Fruit fly (Drosophila melanogaster): ENCODE results near the gene CG5727.
A peak's percentile ranks its signal among the peaks of the same experiment; 100 is the strongest.

Gene CG5727

dm6 chr2L:10203933-10204509 is 6.5 kb downstream of the CG5727 start, which contains the start of gene CG34159:
CG34159 (minus strand) TSS chr2L:10204317.
- TF ChIP-seq Blimp-1 (GFP tag; optimal IDR thresholded peaks at IDR 0.05) = no peak
- no peak for TF ChIP-seq esn (GFP tag; optimal IDR thresholded peaks at IDR 0.05)
- no peak for TF ChIP-seq CG4318 (GFP tag; optimal IDR thresholded peaks at IDR 0.05)
- TF ChIP-seq Met (GFP tag; optimal IDR thresholded peaks at IDR 0.05) = no peak
- TF ChIP-seq Hr38 (GFP tag; optimal IDR thresholded peaks at IDR 0.05) = no peak
- TF ChIP-seq fkh (GFP tag; optimal IDR thresholded peaks at IDR 0.05) = peak; percentile 76
- no peak for TF ChIP-seq Sox102F (GFP tag; optimal IDR thresholded peaks at IDR 0.05)
- TF ChIP-seq acj6 (GFP tag; optimal IDR thresholded peaks at IDR 0.05) = no peak
- TF ChIP-seq Ets96B (tag; optimal IDR thresholded peaks at IDR 0.05) = no peak
- TF ChIP-seq lz (GFP tag; optimal IDR thresholded peaks at IDR 0.05) = no peak
- TF ChIP-seq CG10669 (GFP tag; optimal IDR thresholded peaks at IDR 0.05) = no peak
- TF ChIP-seq fd59A (GFP tag; optimal IDR thresholded peaks at IDR 0.05) = no peak
- TF ChIP-seq CG8632 (GFP tag; optimal IDR thresholded peaks at IDR 0.05) = no peak
- TF ChIP-seq Sox14 (GFP tag; optimal IDR thresholded peaks at IDR 0.05) = peak; percentile 31
- TF ChIP-seq Smox (GFP tag; optimal IDR thresholded peaks at IDR 0.05) = no peak
- no peak for TF ChIP-seq CG32006 (GFP tag; optimal IDR thresholded peaks at IDR 0.05)
- no peak for TF ChIP-seq CG6808 (GFP tag; optimal IDR thresholded peaks at IDR 0.05)
- TF ChIP-seq ss (GFP tag; optimal IDR thresholded peaks at IDR 0.05) = no peak
- peak; percentile 27 for TF ChIP-seq Eip78C (GFP tag)
- TF ChIP-seq CG11902 (GFP tag; optimal IDR thresholded peaks at IDR 0.05) = no peak
- TF ChIP-seq salr (GFP tag; optimal IDR thresholded peaks at IDR 0.05) = no peak
- TF ChIP-seq dac (GFP tag; optimal IDR thresholded peaks at IDR 0.05) = no peak
- no peak for TF ChIP-seq CG11294 (GFP tag; IDR thresholded peaks at IDR 0.05)
- no peak for TF ChIP-seq pdm3 (GFP tag; optimal IDR thresholded peaks at IDR 0.05)
- TF ChIP-seq Gug (GFP tag; IDR thresholded peaks at IDR 0.05) = no peak
- no peak for TF ChIP-seq achi (GFP tag; optimal IDR thresholded peaks at IDR 0.05)
- no peak for TF ChIP-seq CG10631 (GFP tag; optimal IDR thresholded peaks at IDR 0.05)
- peak; percentile 17 for TF ChIP-seq CG6854 (GFP tag; optimal IDR thresholded peaks at IDR 0.05)

- TF ChIP-seq Lpt (GFP tag; optimal IDR thresholded peaks at IDR 0.05) = no peak
- no peak for TF ChIP-seq Sox102F (GFP tag; optimal IDR thresholded peaks at IDR 0.05)
- no peak for TF ChIP-seq Sox14 (GFP tag; optimal IDR thresholded peaks at IDR 0.05)
- TF ChIP-seq Eip78C (GFP tag) = no peak
- no peak for TF ChIP-seq fd59A (GFP tag; optimal IDR thresholded peaks at IDR 0.05)
- TF ChIP-seq CG4318 (GFP tag; optimal IDR thresholded peaks at IDR 0.05) = no peak
- no peak for TF ChIP-seq Ets96B (tag; optimal IDR thresholded peaks at IDR 0.05)
- no peak for TF ChIP-seq acj6 (GFP tag; optimal IDR thresholded peaks at IDR 0.05)
- no peak for TF ChIP-seq fkh (GFP tag; optimal IDR thresholded peaks at IDR 0.05)
Observed at dm6 chr2L:10201743-10202142, 8.7 kb downstream of the CG5727 start.

- peak; percentile 96 for TF ChIP-seq CG31627 (GFP tag; optimal IDR thresholded peaks at IDR 0.05)
- TF ChIP-seq lz (GFP tag; optimal IDR thresholded peaks at IDR 0.05) = peak; percentile 97
- peak; percentile 93 for TF ChIP-seq Hr39 (GFP tag; optimal IDR thresholded peaks at IDR 0.05)
- peak; percentile 76 for TF ChIP-seq Hr4 (GFP tag; optimal IDR thresholded peaks at IDR 0.05)
- peak; percentile 96 for TF ChIP-seq CG6163 (GFP tag; IDR thresholded peaks at IDR 0.05)
- TF ChIP-seq Eip78C (GFP tag) = peak; percentile 95
- TF ChIP-seq CG9139 (GFP tag; optimal IDR thresholded peaks at IDR 0.05) = peak; percentile 91
- TF ChIP-seq CG16779 (tag; optimal IDR thresholded peaks at IDR 0.05) = no peak
- TF ChIP-seq Eip93F (GFP tag; optimal IDR thresholded peaks at IDR 0.05) = no peak
- TF ChIP-seq CG10631 (GFP tag; optimal IDR thresholded peaks at IDR 0.05) = peak; percentile 86
- peak; percentile 90 for TF ChIP-seq Blimp-1 (GFP tag; optimal IDR thresholded peaks at IDR 0.05)
- peak; percentile 92 for TF ChIP-seq svp (GFP tag)
- peak; percentile 90 for TF ChIP-seq Smox (GFP tag; optimal IDR thresholded peaks at IDR 0.05)
- no peak for TF ChIP-seq CG4318 (GFP tag; optimal IDR thresholded peaks at IDR 0.05)
- TF ChIP-seq CG6276 (GFP tag; optimal IDR thresholded peaks at IDR 0.05) = no peak
- TF ChIP-seq eg (GFP tag; IDR thresholded peaks at IDR 0.05) = peak; percentile 96; the same call in 2 of the 3 replicates
- TF ChIP-seq Hr38 (GFP tag; optimal IDR thresholded peaks at IDR 0.05) = no peak
- TF ChIP-seq Sox14 (GFP tag; optimal IDR thresholded peaks at IDR 0.05) = peak; percentile 96
- peak; percentile 92 for TF ChIP-seq pdm3 (GFP tag; optimal IDR thresholded peaks at IDR 0.05)
- peak; percentile 91 for TF ChIP-seq CG6792 (GFP tag; optimal IDR thresholded peaks at IDR 0.05)
- TF ChIP-seq net (GFP tag; optimal IDR thresholded peaks at IDR 0.05) = peak; percentile 93
- peak; percentile 98 for TF ChIP-seq CG3919 (GFP tag; optimal IDR thresholded peaks at IDR 0.05)
- TF ChIP-seq CG6808 (GFP tag; optimal IDR thresholded peaks at IDR 0.05) = peak; percentile 80
- peak; percentile 93 for TF ChIP-seq acj6 (GFP tag; optimal IDR thresholded peaks at IDR 0.05)
- peak; percentile 86 for TF ChIP-seq CG11762 (GFP tag; optimal IDR thresholded peaks at IDR 0.05; ENCODE audit: insufficient read depth)
- peak; percentile 92 for TF ChIP-seq dac (GFP tag; optimal IDR thresholded peaks at IDR 0.05)
- peak; percentile 84 for TF ChIP-seq Ets21C (GFP tag; optimal IDR thresholded peaks at IDR 0.05)
- TF ChIP-seq CG7368 (GFP tag; optimal IDR thresholded peaks at IDR 0.05) = peak; percentile 93
- no peak for TF ChIP-seq CG32006 (GFP tag; optimal IDR thresholded peaks at IDR 0.05)
- TF ChIP-seq CG34406 (GFP tag; optimal IDR thresholded peaks at IDR 0.05) = peak; percentile 92
Observed at dm6 chr2L:10200847-10201246, 9.6 kb downstream of the CG5727 start, which contains the start of the genes Ripalpha and RpL7. Ripalpha (minus strand) TSS chr2L:10200974. RpL7 (plus strand) TSS chr2L:10201004.
